Worm (Caenorhabditis elegans) whole organism, L4 larva: Measurements from ENCODE around the gene meg-1.

Source experiments
- F37D6.2 ChIP-seq: sonication (generic microtip); optimal IDR thresholded peaks from 2 replicates; lab custom pipeline; 2016; ENCODE audit warnings: mild to moderate bottlenecking, missing genetic modification characterization, missing compliant biosample characterization
- F44E2.7 ChIP-seq: fragments of 200-800 bp; sonication (Bioruptor generic); IDR thresholded peaks from 2 replicates; pipeline ENCODE4 v2.1.2; 2022; ENCODE audit warnings: missing genetic modification characterization, missing compliant biosample characterization
- arid-1 ChIP-seq: fragments of 200-800 bp; sonication (Bioruptor generic); conservative IDR thresholded peaks from 2 replicates; pipeline ENCODE4 v1.3.6; 2022; ENCODE audit warnings: missing genetic modification reagents, missing genetic modification characterization, missing compliant biosample characterization
- ceh-28 ChIP-seq: fragments of 150-350 bp; optimal IDR thresholded peaks from 2 replicates; lab custom pipeline; 2014; ENCODE audit warnings: missing biosample characterization, missing genetic modification reagents, missing genetic modification characterization
- ces-1 ChIP-seq: fragments of 150-350 bp; sonication (generic microtip); optimal IDR thresholded peaks from 4 replicates; lab custom pipeline; 2014; ENCODE audit warnings: missing biosample characterization, missing genetic modification reagents, missing genetic modification characterization
- daf-16 ChIP-seq, 3 experiments: sonication (generic microtip); optimal IDR thresholded peaks; 2 replicates each; lab custom pipeline; 2016 to 2017; ENCODE audit warnings: missing genetic modification characterization in 3 of 3, missing genetic modification reagents in 3 of 3, mild to moderate bottlenecking in 2 of 3, missing compliant biosample characterization in 2 of 3, missing biosample characterization in 1 of 3, moderate library complexity in 1 of 3
- dmd-6 ChIP-seq: fragments of 200-800 bp; sonication (Bioruptor generic); IDR thresholded peaks from 2 replicates; pipeline ENCODE4 v1.3.6; 2022; ENCODE audit warnings: missing genetic modification reagents, missing genetic modification characterization, missing compliant biosample characterization
- dmd-8 ChIP-seq: fragments of 200-800 bp; sonication (Bioruptor generic); IDR thresholded peaks from 2 replicates; pipeline ENCODE4 v1.3.6; 2022; ENCODE audit warnings: missing genetic modification characterization, missing compliant biosample characterization
- dpl-1 ChIP-seq: fragments of 150-350 bp; optimal IDR thresholded peaks from 2 replicates; lab custom pipeline; 2014; ENCODE audit warnings: missing biosample characterization, missing genetic modification reagents, missing genetic modification characterization
- duxl-1 ChIP-seq: sonication (generic microtip); optimal IDR thresholded peaks from 2 replicates; lab custom pipeline; 2016; ENCODE audit warnings: mild to moderate bottlenecking, missing genetic modification characterization, moderate library complexity, missing compliant biosample characterization; ENCODE audit not compliant: poor library complexity
- dve-1 ChIP-seq: sonication (generic microtip); optimal IDR thresholded peaks from 2 replicates; lab custom pipeline; 2017; ENCODE audit warnings: antibody characterized with exemption, mild to moderate bottlenecking, missing genetic modification characterization, missing compliant biosample characterization; ENCODE audit not compliant: insufficient read depth
- egl-43 ChIP-seq: fragments of 200-800 bp; sonication (Bioruptor generic); IDR thresholded peaks from 2 replicates; pipeline ENCODE4 v1.3.6; 2022; ENCODE audit warnings: missing genetic modification reagents, missing genetic modification characterization, missing compliant biosample characterization
- fkh-10 ChIP-seq: fragments of 150-350 bp; optimal IDR thresholded peaks from 2 replicates; lab custom pipeline; 2014; ENCODE audit warnings: missing biosample characterization, missing genetic modification reagents, missing genetic modification characterization
- hlh-11 ChIP-seq: fragments of 200-800 bp; sonication (Bioruptor generic); optimal IDR thresholded peaks from 2 replicates; lab custom pipeline; 2018; ENCODE audit warnings: mild to moderate bottlenecking, missing genetic modification characterization, missing compliant biosample characterization
- hlh-30 ChIP-seq: sonication (generic microtip); optimal IDR thresholded peaks from 2 replicates; lab custom pipeline; 2017; ENCODE audit warnings: antibody characterized with exemption, mild to moderate bottlenecking, missing genetic modification characterization, missing compliant biosample characterization; ENCODE audit not compliant: insufficient read depth
- hmg-1.1 ChIP-seq: fragments of 200-800 bp; sonication (Bioruptor generic); IDR thresholded peaks from 2 replicates; pipeline ENCODE4 v1.3.6; 2022; ENCODE audit warnings: missing genetic modification reagents, missing genetic modification characterization, missing compliant biosample characterization
- jun-1 ChIP-seq: fragments of 150-350 bp; optimal IDR thresholded peaks from 2 replicates; lab custom pipeline; 2014; ENCODE audit warnings: missing biosample characterization, missing genetic modification reagents, missing genetic modification characterization
- lin-39 ChIP-seq: fragments of 150-350 bp; optimal IDR thresholded peaks from 2 replicates; lab custom pipeline; 2014; ENCODE audit warnings: missing biosample characterization, missing genetic modification reagents, missing genetic modification characterization
- lir-3 ChIP-seq: sonication (generic microtip); optimal IDR thresholded peaks from 2 replicates; lab custom pipeline; 2016; ENCODE audit warnings: mild to moderate bottlenecking, missing genetic modification characterization, missing compliant biosample characterization
- mep-1 ChIP-seq: fragments of 150-350 bp; sonication (generic microtip); optimal IDR thresholded peaks from 3 replicates; lab custom pipeline; 2014; ENCODE audit warnings: missing biosample characterization, missing genetic modification characterization
- mes-2 ChIP-seq: sonication (generic microtip); optimal IDR thresholded peaks from 2 replicates; lab custom pipeline; 2016; ENCODE audit warnings: missing genotype, mild to moderate bottlenecking, missing genetic modification characterization, missing compliant biosample characterization; ENCODE audit not compliant: poor library complexity, severe bottlenecking
- mxl-3 ChIP-seq: fragments of 200-800 bp; sonication (Bioruptor generic); optimal IDR thresholded peaks from 2 replicates; lab custom pipeline; 2018; ENCODE audit warnings: mild to moderate bottlenecking, missing genetic modification characterization, missing compliant biosample characterization
- nhr-237 ChIP-seq: sonication (generic microtip); optimal IDR thresholded peaks from 2 replicates; lab custom pipeline; 2017; ENCODE audit warnings: missing biosample characterization, missing genetic modification characterization
- nhr-28 ChIP-seq: fragments of 150-350 bp; optimal IDR thresholded peaks from 2 replicates; lab custom pipeline; 2014; ENCODE audit warnings: missing biosample characterization, missing genetic modification characterization
- nhr-48 ChIP-seq: sonication (generic microtip); optimal IDR thresholded peaks from 2 replicates; lab custom pipeline; 2016; ENCODE audit warnings: mild to moderate bottlenecking, missing genetic modification characterization, missing compliant biosample characterization
- nhr-6 ChIP-seq: fragments of 150-350 bp; optimal IDR thresholded peaks from 2 replicates; lab custom pipeline; 2014; ENCODE audit warnings: missing biosample characterization, missing genetic modification characterization
- nhr-77 ChIP-seq: fragments of 150-350 bp; optimal IDR thresholded peaks from 2 replicates; lab custom pipeline; 2014; ENCODE audit warnings: missing biosample characterization, missing genetic modification characterization
- pha-4 ChIP-seq, 2 experiments: fragments of 150-350 bp in 1 of 2; fragments of 200-800 bp in 1 of 2; sonication (Bioruptor generic) in 1 of 2; IDR thresholded peaks in 1 of 2; optimal IDR thresholded peaks in 1 of 2; 2 replicates each; pipeline versions ENCODE4 v1.3.6 to Lab custom; 2014 to 2022; ENCODE audit warnings: missing genetic modification characterization in 2 of 2, missing genetic modification reagents in 2 of 2, missing biosample characterization in 1 of 2, missing compliant biosample characterization in 1 of 2
- pqm-1 ChIP-seq: sonication (generic microtip); optimal IDR thresholded peaks from 2 replicates; lab custom pipeline; 2017; ENCODE audit warnings: missing biosample characterization, missing genetic modification characterization
- saeg-2 ChIP-seq: fragments of 200-800 bp; sonication (Bioruptor generic); IDR thresholded peaks from 2 replicates; pipeline ENCODE4 v1.3.6; 2022; ENCODE audit warnings: missing genetic modification reagents, missing genetic modification characterization, missing compliant biosample characterization
- snpc-1.2 ChIP-seq: fragments of 200-800 bp; sonication (Bioruptor generic); IDR thresholded peaks from 2 replicates; pipeline ENCODE4 v1.3.6; 2022; ENCODE audit warnings: missing genetic modification reagents, missing genetic modification characterization, missing compliant biosample characterization
- snpc-4 ChIP-seq: fragments of 150-350 bp; optimal IDR thresholded peaks from 2 replicates; lab custom pipeline; 2014; ENCODE audit warnings: missing biosample characterization, missing genetic modification characterization
- spr-3 ChIP-seq: fragments of 200-800 bp; sonication (Bioruptor generic); optimal IDR thresholded peaks from 2 replicates; lab custom pipeline; 2018; ENCODE audit warnings: mild to moderate bottlenecking, missing genetic modification characterization, missing compliant biosample characterization
- unc-62 ChIP-seq, 3 experiments: fragments of 150-350 bp in 1 of 3; sonication (generic microtip); optimal IDR thresholded peaks in 2 of 3; peaks in 1 of 3; 1 replicate in 1 of 3; 2 replicates in 2 of 3; lab custom pipeline; 2014 to 2017; ENCODE audit warnings: missing biosample characterization in 3 of 3, missing genetic modification characterization in 3 of 3, missing genetic modification reagents in 3 of 3, missing genotype in 1 of 3

The meg-1 gene

DNA sequence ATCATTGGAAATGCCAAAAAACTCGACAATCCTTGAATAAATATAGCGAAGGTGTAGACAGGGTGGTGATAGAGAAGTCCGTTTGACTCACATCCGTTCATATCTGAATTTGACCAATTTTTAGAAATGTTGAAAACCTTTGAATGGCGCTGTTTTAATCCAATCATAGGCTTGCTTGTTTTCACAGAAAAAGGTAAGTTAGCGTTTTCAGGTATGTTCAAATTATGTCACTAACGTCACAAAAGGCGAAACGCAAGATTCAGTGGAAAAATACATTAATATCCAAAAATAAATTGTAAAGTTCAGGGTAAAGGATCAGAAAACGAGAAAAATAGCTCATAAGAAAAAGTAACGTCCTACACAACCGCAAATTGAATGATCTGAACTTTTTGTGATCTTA is 29.4 kb downstream of the meg-1 start, which contains the start of gene sra-38:
Gene sra-38 (minus strand): TSS at position 101 of the 400 bp plus-strand sequence.
- TF ChIP-seq hmg-1.1 (GFP tag; lab: Robert Waterston, UW), result no peak
- no peak for TF ChIP-seq dpl-1 (GFP tag; lab: Kevin White, UChicago)
- no peak for TF ChIP-seq ces-1 (GFP tag; lab: Kevin White, UChicago)
- TF ChIP-seq nhr-77, result no peak
- TF ChIP-seq lir-3 (tag; lab: Kevin White, UChicago), result no peak
- no peak for TF ChIP-seq pha-4 (GFP tag; IDR thresholded peaks at IDR 0.05; lab: Robert Waterston, UW)
- TF ChIP-seq pha-4 (tag; optimal IDR thresholded peaks at IDR 0.05; lab: Kevin White, UChicago), result no peak
- no peak for TF ChIP-seq snpc-4 (tag; lab: Kevin White, UChicago)
- no peak for TF ChIP-seq snpc-1.2 (GFP tag; lab: Robert Waterston, UW)
- TF ChIP-seq saeg-2 (GFP tag; lab: Robert Waterston, UW), result no peak
- no peak for TF ChIP-seq duxl-1 (tag; lab: Kevin White, UChicago)
- TF ChIP-seq nhr-237 (tag; lab: Kevin White, UChicago), result no peak
- no peak for TF ChIP-seq hlh-11 (tag; lab: Kevin White, UChicago)
- TF ChIP-seq F37D6.2, result no peak
- no peak for TF ChIP-seq lin-39 (tag; lab: Kevin White, UChicago)
- TF ChIP-seq ceh-28 (tag; lab: Kevin White, UChicago), result no peak
- no peak for TF ChIP-seq jun-1 (tag; lab: Kevin White, UChicago)
- TF ChIP-seq, all 104 proteins: peak for 0

DNA sequence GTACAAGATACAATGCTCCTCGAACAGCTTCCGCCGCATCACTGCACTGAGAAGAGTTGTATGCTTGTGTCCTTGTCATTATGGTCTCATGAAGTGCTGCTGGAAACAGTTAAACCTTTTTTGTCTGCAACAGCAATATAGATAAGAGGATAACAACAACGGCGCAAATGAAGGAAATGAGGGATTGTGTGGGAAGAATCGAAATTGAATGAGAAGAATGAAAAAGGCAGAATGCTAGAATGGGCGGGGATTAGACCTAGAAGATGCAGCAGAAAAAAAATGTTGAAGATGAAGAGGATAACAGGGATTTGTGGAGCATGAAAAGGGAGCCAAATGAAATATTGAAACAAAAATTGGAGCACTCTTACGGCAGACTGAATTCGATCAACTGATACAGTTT is 36.2 kb downstream of the meg-1 start, which contains the start of gene sra-37:
Gene sra-37 (minus strand): TSS at position 101 of the 400 bp plus-strand sequence.
- TF ChIP-seq fkh-10 (no peak), spr-3 (GFP tag; lab: Kevin White, UChicago) (no peak)

DNA sequence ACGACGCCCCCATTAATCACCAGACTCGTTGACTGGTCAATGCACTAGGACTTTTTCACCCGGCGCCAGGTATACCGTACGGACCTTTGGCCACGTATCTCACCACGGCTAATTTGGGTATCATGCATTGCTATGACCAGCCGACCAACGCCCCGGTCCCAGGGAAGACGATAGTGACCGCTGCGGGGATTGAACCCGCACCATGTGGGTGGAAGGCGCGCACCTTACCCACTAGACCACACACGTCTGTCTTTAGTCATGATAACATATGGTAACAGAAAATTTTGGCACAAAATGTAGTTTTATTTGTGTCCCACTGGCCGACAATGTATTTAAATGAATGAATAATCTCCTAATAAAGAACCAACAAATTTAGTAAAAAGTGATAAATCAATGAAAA is 43.2 kb downstream of the meg-1 start:
- TF ChIP-seq arid-1 (GFP tag; lab: Robert Waterston, UW) (0 out of 2 replicates have a peak, but pooled peaks have one; percentile 42), mes-2 (no peak), dmd-8 (GFP tag; lab: Robert Waterston, UW) (peak; percentile 47; the same call in 1 of the 2 replicates), F44E2.7 (0 out of 2 replicates have a peak, but pooled peaks have one; percentile 22), dmd-6 (GFP tag; lab: Robert Waterston, UW) (0 out of 2 replicates have a peak, but pooled peaks have one; percentile 10)

DNA sequence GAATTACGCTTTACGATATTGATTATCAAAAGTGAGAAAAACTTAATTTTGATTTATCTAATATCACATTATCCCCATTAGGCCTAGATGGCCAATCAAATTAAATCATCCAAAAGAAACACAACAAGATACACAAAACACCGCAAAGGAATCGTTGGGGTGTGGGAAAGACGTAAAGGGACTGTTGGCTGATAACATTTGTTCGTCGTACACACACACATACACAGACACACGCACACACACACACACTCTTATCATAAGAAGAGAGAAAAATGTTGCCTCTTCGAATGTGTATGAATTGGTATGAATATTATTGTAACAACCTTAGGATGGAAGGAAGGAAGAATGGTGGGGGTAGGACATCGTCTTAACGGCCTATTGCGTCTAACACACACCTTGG is 44.3 kb downstream of the meg-1 start:
- TF ChIP-seq nhr-6 (tag; lab: Kevin White, UChicago) (peak; percentile 87), mxl-3 (GFP tag; lab: Kevin White, UChicago) (peak; percentile 65), nhr-28 (peak; percentile 95), spr-3 (GFP tag; lab: Kevin White, UChicago) (no peak), dmd-6 (GFP tag; lab: Robert Waterston, UW) (0 out of 2 replicates have a peak, but pooled peaks have one; percentile 31), mep-1 (tag; lab: Kevin White, UChicago) (peak; percentile 46), hlh-11 (tag; lab: Kevin White, UChicago) (peak; percentile 71), duxl-1 (tag; lab: Kevin White, UChicago) (no peak), daf-16 (GFP tag; optimal IDR thresholded peaks at IDR 0.05; lab: Kevin White, UChicago) (no peak), daf-16 (tag; optimal IDR thresholded peaks at IDR 0.05; lab: Kevin White, UChicago) (peak; percentile 88), pha-4 (GFP tag; IDR thresholded peaks at IDR 0.05; lab: Robert Waterston, UW) (no peak), pha-4 (tag; optimal IDR thresholded peaks at IDR 0.05; lab: Kevin White, UChicago) (peak; percentile 1), snpc-1.2 (GFP tag; lab: Robert Waterston, UW) (no peak), nhr-77 (peak; percentile 15), hlh-30 (peak; percentile 56), egl-43 (no peak), nhr-48 (tag; lab: Kevin White, UChicago) (no peak), dve-1 (tag; lab: Kevin White, UChicago) (peak; percentile 69), unc-62 (GFP tag; optimal IDR thresholded peaks at IDR 0.05 in 1 of 2; lab: Kevin White, UChicago) (peak in 1 of 2 experiments; percentile 34), unc-62 (tag; optimal IDR thresholded peaks at IDR 0.05; lab: Kevin White, UChicago) (no peak), pqm-1 (tag; lab: Kevin White, UChicago) (peak; percentile 88), mes-2 (peak; percentile 42)
